Worm (Caenorhabditis elegans): ENCODE results near the gene shc-2.

DNA sequence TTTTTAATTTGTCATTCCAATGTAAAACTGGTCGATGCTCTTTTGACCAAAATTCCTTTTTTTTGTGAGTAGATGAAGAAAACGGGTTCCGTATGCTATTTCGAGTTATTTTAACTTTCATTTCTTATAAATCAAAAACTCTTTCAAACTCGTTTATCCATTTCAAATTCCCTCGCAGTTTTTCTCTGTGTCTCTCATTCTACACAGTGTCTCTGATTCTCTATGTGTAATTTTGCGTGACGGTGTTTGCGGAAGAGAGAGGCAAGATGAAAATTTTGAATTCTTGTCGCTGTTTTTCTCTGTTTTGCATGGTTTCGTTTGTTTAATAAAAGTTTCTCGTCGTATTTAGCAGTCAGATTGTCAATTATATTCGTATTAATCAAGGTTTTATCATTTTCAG is 30.2 kb downstream of the shc-2 start, which contains the start of gene citk-2:
- TF ChIP-seq ceh-13 (GFP tag; optimal IDR thresholded peaks at IDR 0.05) (no peak), sea-1 (GFP tag; conservative IDR thresholded peaks at IDR 0.05) (no peak), ama-1 (optimal IDR thresholded peaks at IDR 0.05) (no peak), hmg-4 (GFP tag; optimal IDR thresholded peaks at IDR 0.05) (no peak), flt-1 (GFP tag; IDR thresholded peaks at IDR 0.05) (no peak), hmbx-1 (tag; optimal IDR thresholded peaks at IDR 0.05) (no peak), pes-1 (GFP tag; IDR thresholded peaks at IDR 0.05) (no peak), B0310.2 (tag; optimal IDR thresholded peaks at IDR 0.05) (no peak), ceh-36 (tag; optimal IDR thresholded peaks at IDR 0.05) (no peak), tbx-37 (GFP tag; conservative IDR thresholded peaks at IDR 0.05) (no peak), F13C5.2 (tag; optimal IDR thresholded peaks at IDR 0.05) (peak; percentile 70)

All from whole organism, early embryonic.